Fruit fly (Drosophila melanogaster) whole organism, embryonic: Measurements from ENCODE around the gene dind.

Experiments
- Atf3 ChIP-seq: fragments of 200-800 bp; sonication (Bioruptor generic); optimal IDR thresholded peaks from 3 replicates; lab custom pipeline; 2016; ENCODE audit warnings: missing biosample characterization, missing genetic modification characterization
- B-H1 ChIP-seq: fragments of 200-800 bp; sonication (Bioruptor generic); IDR thresholded peaks from 3 replicates; pipeline ENCODE4 v1.3.6; 2022; ENCODE audit warnings: missing biosample characterization, missing genetic modification characterization
- B-H2 ChIP-seq: fragments of 200-800 bp; sonication (Bioruptor generic); optimal IDR thresholded peaks from 2 replicates; lab custom pipeline; 2018; ENCODE audit warnings: missing biosample characterization, mild to moderate bottlenecking, missing genetic modification characterization
- BEAF-32 ChIP-seq: fragments of 200-800 bp; sonication (Bioruptor generic); optimal IDR thresholded peaks from 3 replicates; lab custom pipeline; 2017; ENCODE audit warnings: missing biosample characterization, missing genetic modification characterization, mild to moderate bottlenecking, moderate library complexity, missing genetic modification reagents
- Bteb2 ChIP-seq: fragments of 200-800 bp; sonication (Bioruptor generic); optimal IDR thresholded peaks from 2 replicates; lab custom pipeline; 2016; ENCODE audit warnings: missing biosample characterization, missing genetic modification characterization
- CG10274 ChIP-seq: fragments of 200-800 bp; sonication (Bioruptor generic); optimal IDR thresholded peaks from 3 replicates; lab custom pipeline; 2017; ENCODE audit warnings: missing biosample characterization, mild to moderate bottlenecking, missing genetic modification characterization
- CG11504 ChIP-seq: fragments of 200-800 bp; sonication (Bioruptor generic); optimal IDR thresholded peaks from 3 replicates; lab custom pipeline; 2019; ENCODE audit warnings: missing biosample characterization, mild to moderate bottlenecking, missing genetic modification characterization, moderate library complexity
- CG12155 ChIP-seq: fragments of 200-800 bp; sonication (Bioruptor generic); optimal IDR thresholded peaks from 3 replicates; lab custom pipeline; 2016; ENCODE audit warnings: missing biosample characterization, missing genetic modification characterization
- CG12942 ChIP-seq: fragments of 200-800 bp; sonication (Bioruptor generic); optimal IDR thresholded peaks from 3 replicates; lab custom pipeline; 2016; ENCODE audit warnings: missing biosample characterization, missing genetic modification characterization
- CG13123 ChIP-seq: fragments of 200-800 bp; sonication (Bioruptor generic); optimal IDR thresholded peaks from 2 replicates; lab custom pipeline; 2016; ENCODE audit warnings: missing biosample characterization, missing genetic modification characterization
- CG14441 ChIP-seq: fragments of 200-800 bp; sonication (Bioruptor generic); IDR thresholded peaks from 2 replicates; pipeline ENCODE4 v1.3.6; 2022; ENCODE audit warnings: missing biosample characterization, missing genetic modification characterization
- CG15601 ChIP-seq: fragments of 200-800 bp; sonication (Bioruptor generic); optimal IDR thresholded peaks from 3 replicates; lab custom pipeline; 2019; ENCODE audit warnings: missing biosample characterization, mild to moderate bottlenecking, missing genetic modification characterization, moderate library complexity
- CG17359 ChIP-seq: fragments of 200-800 bp; sonication (Bioruptor generic); optimal IDR thresholded peaks from 3 replicates; lab custom pipeline; 2018; ENCODE audit warnings: missing biosample characterization, mild to moderate bottlenecking, missing genetic modification characterization, moderate library complexity
- CG1832 ChIP-seq: fragments of 200-800 bp; sonication (Bioruptor generic); optimal IDR thresholded peaks from 2 replicates; lab custom pipeline; 2017; ENCODE audit warnings: missing biosample characterization, mild to moderate bottlenecking, missing genetic modification characterization, inconsistent platforms
- CG32532 ChIP-seq: fragments of 200-800 bp; sonication (Bioruptor generic); IDR thresholded peaks from 2 replicates; pipeline ENCODE4 v1.3.6; 2022; ENCODE audit warnings: missing biosample characterization, missing genetic modification characterization
- CG34224 ChIP-seq: fragments of 200-800 bp; sonication (Bioruptor generic); IDR thresholded peaks from 3 replicates; pipeline ENCODE4 v1.3.6; 2022; ENCODE audit warnings: missing biosample characterization, missing genetic modification characterization; ENCODE audit not compliant: partially characterized antibody
- CG34376 ChIP-seq: fragments of 200-800 bp; sonication (Bioruptor generic); optimal IDR thresholded peaks from 2 replicates; lab custom pipeline; 2018; ENCODE audit warnings: missing biosample characterization, mild to moderate bottlenecking, missing genetic modification characterization
- CG6272 ChIP-seq: fragments of 200-800 bp; sonication (Bioruptor generic); IDR thresholded peaks from 2 replicates; pipeline ENCODE4 v1.3.6; 2022; ENCODE audit warnings: missing biosample characterization, missing genetic modification characterization
- CG7372 ChIP-seq: fragments of 200-800 bp; sonication (Bioruptor generic); IDR thresholded peaks from 2 replicates; pipeline ENCODE4 v1.3.6; 2022; ENCODE audit warnings: missing biosample characterization, missing genetic modification characterization
- CG7556 ChIP-seq: fragments of 200-800 bp; sonication (Bioruptor generic); optimal IDR thresholded peaks from 2 replicates; lab custom pipeline; 2017; ENCODE audit warnings: missing biosample characterization, mild to moderate bottlenecking, missing genetic modification characterization
- CG8290 ChIP-seq, 3 experiments: fragments of 200-800 bp; sonication (Bioruptor generic); optimal IDR thresholded peaks; 2 replicates each; lab custom pipeline; 2016 to 2019; ENCODE audit warnings: missing biosample characterization in 3 of 3, missing genetic modification characterization in 3 of 3, mild to moderate bottlenecking in 2 of 3, moderate library complexity in 1 of 3
- CG8924 ChIP-seq: fragments of 200-800 bp; optimal IDR thresholded peaks from 3 replicates; lab custom pipeline; 2019; ENCODE audit warnings: missing biosample characterization, mild to moderate bottlenecking, missing genetic modification characterization, moderate library complexity
- Dfd ChIP-seq, 2 experiments: fragments of >200 bp; optimal IDR thresholded peaks; 2 replicates each; lab custom pipeline; 2017; ENCODE audit warnings: missing biosample characterization in 2 of 2, missing genetic modification characterization in 2 of 2
- Dp ChIP-seq: fragments of 200-800 bp; sonication (Bioruptor generic); optimal IDR thresholded peaks from 2 replicates; lab custom pipeline; 2018; ENCODE audit warnings: missing biosample characterization, mild to moderate bottlenecking, missing genetic modification characterization, moderate library complexity
- Elba2 ChIP-seq: fragments of 200-800 bp; sonication (Bioruptor generic); optimal IDR thresholded peaks from 3 replicates; lab custom pipeline; 2016; ENCODE audit warnings: missing biosample characterization, missing genetic modification characterization
- Fer3 ChIP-seq: fragments of 200-800 bp; sonication (Bioruptor generic); optimal IDR thresholded peaks from 2 replicates; lab custom pipeline; 2018; ENCODE audit warnings: missing biosample characterization, mild to moderate bottlenecking, missing genetic modification characterization, moderate library complexity
- GATAe ChIP-seq: fragments of 200-800 bp; sonication (Bioruptor generic); conservative IDR thresholded peaks from 2 replicates; pipeline ENCODE4 v1.3.6; 2022; ENCODE audit warnings: missing biosample characterization, missing genetic modification characterization
- HmgZ ChIP-seq: fragments of 200-800 bp; sonication (Bioruptor generic); optimal IDR thresholded peaks from 2 replicates; lab custom pipeline; 2018; ENCODE audit warnings: missing biosample characterization, mild to moderate bottlenecking, missing genetic modification characterization
- MESR4 ChIP-seq: fragments of 200-800 bp; sonication (Bioruptor generic); optimal IDR thresholded peaks from 2 replicates; lab custom pipeline; 2018; ENCODE audit warnings: missing biosample characterization, mild to moderate bottlenecking, missing genetic modification characterization, moderate library complexity
- NfI ChIP-seq: fragments of 200-800 bp; sonication (Bioruptor generic); optimal IDR thresholded peaks from 3 replicates; lab custom pipeline; 2018; ENCODE audit warnings: missing biosample characterization, mild to moderate bottlenecking, missing genetic modification characterization, moderate library complexity
- Optix ChIP-seq: fragments of 200-800 bp; sonication (Bioruptor generic); IDR thresholded peaks from 3 replicates; pipeline ENCODE4 v1.3.6; 2022; ENCODE audit warnings: missing biosample characterization, missing genetic modification characterization
- Pdp1 ChIP-seq, 2 experiments: fragments of 200-800 bp; sonication (Bioruptor generic); optimal IDR thresholded peaks; 3 replicates each; lab custom pipeline; 2016; ENCODE audit warnings: missing biosample characterization in 2 of 2, missing genetic modification characterization in 2 of 2, mild to moderate bottlenecking in 1 of 2, moderate library complexity in 1 of 2
- Taf1 ChIP-seq: fragments of 200-800 bp; sonication (Bioruptor generic); IDR thresholded peaks from 2 replicates; pipeline ENCODE4 v1.3.6; 2022; ENCODE audit warnings: missing biosample characterization, missing genetic modification characterization
- ab ChIP-seq: fragments of 200-800 bp; sonication (Bioruptor generic); optimal IDR thresholded peaks from 2 replicates; lab custom pipeline; 2016; ENCODE audit warnings: missing biosample characterization, missing genetic modification characterization
- ara ChIP-seq: fragments of 200-800 bp; sonication (Bioruptor generic); IDR thresholded peaks from 2 replicates; pipeline ENCODE4 v1.3.6; 2022; ENCODE audit warnings: missing biosample characterization, missing genetic modification characterization
- corto ChIP-seq: fragments of 200-800 bp; sonication (Bioruptor generic); optimal IDR thresholded peaks from 2 replicates; lab custom pipeline; 2016; ENCODE audit warnings: missing biosample characterization, mild to moderate bottlenecking, missing genetic modification characterization, moderate library complexity
- croc ChIP-seq: fragments of 200-800 bp; sonication (Bioruptor generic); conservative IDR thresholded peaks from 3 replicates; pipeline ENCODE4 v1.3.6; 2022; ENCODE audit warnings: missing biosample characterization, missing genetic modification characterization
- dan ChIP-seq: fragments of 200-800 bp; sonication (Bioruptor generic); IDR thresholded peaks from 2 replicates; pipeline ENCODE4 v1.3.6; 2022; ENCODE audit warnings: missing biosample characterization, missing genetic modification characterization
- gce ChIP-seq: fragments of 200-800 bp; sonication (Bioruptor generic); IDR thresholded peaks from 3 replicates; pipeline ENCODE4 v1.3.6; 2022; ENCODE audit warnings: missing biosample characterization, missing genetic modification characterization
- inv ChIP-seq: fragments of 200-800 bp; sonication (Bioruptor generic); IDR thresholded peaks from 2 replicates; pipeline ENCODE4 v1.3.6; 2022; ENCODE audit warnings: missing biosample characterization, missing genetic modification characterization; ENCODE audit not compliant: partially characterized antibody
- jing ChIP-seq: fragments of 200-800 bp; sonication (Bioruptor generic); optimal IDR thresholded peaks from 2 replicates; lab custom pipeline; 2018; ENCODE audit warnings: missing biosample characterization, mild to moderate bottlenecking, missing genetic modification characterization
- nerfin-1 ChIP-seq: fragments of 200-800 bp; sonication (Bioruptor generic); optimal IDR thresholded peaks from 3 replicates; lab custom pipeline; 2019; ENCODE audit warnings: missing biosample characterization, mild to moderate bottlenecking, missing genetic modification characterization, moderate library complexity
- pan ChIP-seq, 4 experiments: fragments of >200 bp in 3 of 4; fragments of 200-800 bp in 1 of 4; sonication (Bioruptor generic) in 1 of 4; optimal IDR thresholded peaks in 3 of 4; IDR thresholded peaks in 1 of 4; 2 replicates each; pipeline versions ENCODE4 v1.3.6 to Lab custom; 2017 to 2022; ENCODE audit warnings: missing biosample characterization in 2 of 4, missing genetic modification characterization in 2 of 4, mixed read lengths in 1 of 4
- psq ChIP-seq: fragments of 200-800 bp; sonication (Bioruptor generic); optimal IDR thresholded peaks from 2 replicates; lab custom pipeline; 2017; ENCODE audit warnings: missing biosample characterization, missing genetic modification characterization
- pzg ChIP-seq: fragments of 200-800 bp; sonication (Bioruptor generic); optimal IDR thresholded peaks from 3 replicates; lab custom pipeline; 2018; ENCODE audit warnings: missing biosample characterization, mild to moderate bottlenecking, missing genetic modification characterization, moderate library complexity
- seq ChIP-seq: fragments of 200-800 bp; sonication (Bioruptor generic); IDR thresholded peaks from 2 replicates; pipeline ENCODE4 v1.3.6; 2022; ENCODE audit warnings: missing biosample characterization, missing genetic modification characterization
- sisA ChIP-seq: fragments of 200-800 bp; sonication (Bioruptor generic); IDR thresholded peaks from 2 replicates; pipeline ENCODE4 v1.3.6; 2022; ENCODE audit warnings: missing biosample characterization, missing genetic modification characterization
- tio ChIP-seq: fragments of 200-800 bp; sonication (Bioruptor generic); optimal IDR thresholded peaks from 2 replicates; lab custom pipeline; 2017; ENCODE audit warnings: missing biosample characterization, missing genetic modification characterization, inconsistent platforms
- vvl ChIP-seq: fragments of 200-800 bp; sonication (Bioruptor generic); IDR thresholded peaks from 2 replicates; pipeline ENCODE4 v1.3.6; 2022; ENCODE audit warnings: missing biosample characterization, missing genetic modification characterization

Gene dind

DNA sequence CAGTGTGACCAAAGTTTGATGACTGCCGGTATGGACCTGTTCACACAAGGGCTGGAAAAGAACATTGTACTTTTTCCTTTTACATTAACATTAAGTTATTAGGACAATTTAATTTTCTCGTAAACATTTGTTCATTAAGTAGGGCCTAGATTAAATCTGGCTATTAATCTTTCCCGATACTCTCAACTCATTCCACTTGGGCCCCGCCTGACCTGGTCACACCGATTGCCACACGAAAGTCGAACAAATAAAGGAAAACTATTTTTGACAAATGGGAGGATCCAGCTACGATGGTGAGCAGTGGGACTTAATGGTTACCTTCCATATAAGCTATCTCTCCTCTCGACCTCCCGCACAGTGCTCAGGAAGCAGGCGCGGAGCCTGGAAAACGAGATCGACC is 13.8 kb downstream of the dind start, which contains the start of the genes Cpsf73 and Gos28 (continued):
- no peak for TF ChIP-seq B-H2 (GFP tag; lab: Kevin White, UChicago)
- no peak for TF ChIP-seq CG34376 (GFP tag; lab: Kevin White, UChicago)
- TF ChIP-seq Dp (GFP tag; lab: Kevin White, UChicago) = peak; percentile 30
- TF ChIP-seq BEAF-32 (GFP tag; lab: Kevin White, UChicago) = peak; percentile 61
- TF ChIP-seq MESR4 (GFP tag; lab: Kevin White, UChicago) = peak; percentile 81
- no peak for TF ChIP-seq pan (optimal IDR thresholded peaks at IDR 0.05; lab: Kevin White, UChicago)
- TF ChIP-seq pan (GFP tag; optimal IDR thresholded peaks at IDR 0.05 in 1 of 2, IDR thresholded peaks at IDR 0.05 in 1 of 2) = no peak
- no peak for TF ChIP-seq psq (GFP tag; lab: Kevin White, UChicago)
- TF ChIP-seq CG32532 = no peak
- no peak for TF ChIP-seq CG7372 (GFP tag; lab: Robert Waterston, UW)
- TF ChIP-seq sisA (GFP tag; lab: Robert Waterston, UW) = peak; percentile 28; the same call in 1 of the 2 replicates
- no peak for TF ChIP-seq CG8924
- TF ChIP-seq Atf3 (GFP tag; lab: Kevin White, UChicago) = no peak
- TF ChIP-seq Taf1 (GFP tag; lab: Robert Waterston, UW) = no peak
- no peak for TF ChIP-seq ab (GFP tag; lab: Kevin White, UChicago)
- peak; percentile 6 for TF ChIP-seq NfI
- no peak for TF ChIP-seq seq (GFP tag; lab: Robert Waterston, UW)
- TF ChIP-seq CG34224 (GFP tag; lab: Robert Waterston, UW) = peak; percentile 49; the same call in 1 of the 3 replicates
- TF ChIP-seq Pdp1 (GFP tag; optimal IDR thresholded peaks at IDR 0.05; lab: Kevin White, UChicago) = peak; percentile 31 to 33
- no peak for TF ChIP-seq Optix
- TF ChIP-seq tio (GFP tag; lab: Kevin White, UChicago) = no peak
- no peak for TF ChIP-seq B-H1 (GFP tag; lab: Robert Waterston, UW)
- no peak for TF ChIP-seq gce (GFP tag; lab: Robert Waterston, UW)
- TF ChIP-seq CG12942 (GFP tag; lab: Kevin White, UChicago) = no peak
- peak; percentile 78 for TF ChIP-seq Elba2 (GFP tag; lab: Kevin White, UChicago)
- no peak for TF ChIP-seq vvl
- TF ChIP-seq inv = peak; percentile 42; the same call in 1 of the 2 replicates
- TF ChIP-seq CG1832 (GFP tag; lab: Kevin White, UChicago) = no peak
- peak; percentile 67 for TF ChIP-seq CG11504 (tag; lab: Kevin White, UChicago)
- TF ChIP-seq pzg (GFP tag; lab: Kevin White, UChicago) = peak; percentile 65

dm6 chr3R:18658945-18659642 is 18.2 kb downstream of the dind start, which contains the start of the genes CG31224 and CstF64:
Gene CG31224, minus strand, starts transcription at chr3R:18659309.
Gene CstF64, plus strand, starts transcription at chr3R:18659618.
- 0 out of 2 replicates have a peak, but pooled peaks have one; percentile 51 for TF ChIP-seq GATAe
- peak; percentile 86 for TF ChIP-seq nerfin-1 (tag; lab: Kevin White, UChicago)
- TF ChIP-seq corto = no peak
- peak; percentile 65 for TF ChIP-seq jing (GFP tag; lab: Kevin White, UChicago)
- peak; percentile 79 for TF ChIP-seq ara (GFP tag; lab: Robert Waterston, UW)
- TF ChIP-seq Bteb2 (GFP tag; lab: Kevin White, UChicago) = peak; percentile 88
- no peak for TF ChIP-seq Dfd (GFP tag; optimal IDR thresholded peaks at IDR 0.05; lab: Kevin White, UChicago)
- TF ChIP-seq CG17359 (tag; lab: Kevin White, UChicago) = peak; percentile 83
- peak; percentile 83 for TF ChIP-seq CG8290 (GFP tag; optimal IDR thresholded peaks at IDR 0.05; lab: Kevin White, UChicago)
- no peak for TF ChIP-seq CG8290 (tag; optimal IDR thresholded peaks at IDR 0.05; lab: Kevin White, UChicago)
- TF ChIP-seq CG6272 = peak; percentile 81
- peak; percentile 74 for TF ChIP-seq CG15601
- peak; percentile 82 for TF ChIP-seq CG12155 (GFP tag; lab: Kevin White, UChicago)
- no peak for TF ChIP-seq dan (GFP tag; lab: Robert Waterston, UW)
- peak; percentile 72 for TF ChIP-seq CG13123
- TF ChIP-seq CG14441 (GFP tag; lab: Robert Waterston, UW) = peak; percentile 85
- peak; percentile 49 for TF ChIP-seq CG10274 (GFP tag; lab: Kevin White, UChicago)
- TF ChIP-seq HmgZ (tag; lab: Kevin White, UChicago) = peak; percentile 79
- peak; percentile 55 for TF ChIP-seq croc (GFP tag; lab: Robert Waterston, UW)
- peak; percentile 75 for TF ChIP-seq Fer3
- TF ChIP-seq CG7556 (GFP tag; lab: Kevin White, UChicago) = peak; percentile 76
